Worm (Caenorhabditis elegans) whole organism, L1 larva: ENCODE data around the gene F32D8.12.

ENCODE experiments used
- Y116A8C.19 ChIP-seq: sonication (generic microtip); optimal IDR thresholded peaks from 2 replicates; lab custom pipeline; 2016; ENCODE audit warnings: missing compliant biosample characterization, missing genetic modification characterization, borderline replicate concordance
- aha-1 ChIP-seq: fragments of 150-350 bp; optimal IDR thresholded peaks from 2 replicates; lab custom pipeline; 2014; ENCODE audit warnings: missing biosample characterization, missing genetic modification characterization
- ama-1 ChIP-seq: fragments of 150-350 bp; optimal IDR thresholded peaks from 2 replicates; lab custom pipeline; 2014
- blmp-1 ChIP-seq: fragments of 150-350 bp; optimal IDR thresholded peaks from 2 replicates; lab custom pipeline; 2014; ENCODE audit warnings: missing biosample characterization, missing genetic modification characterization
- efl-1 ChIP-seq, 4 experiments: fragments of 150-350 bp; optimal IDR thresholded peaks in 3 of 4; peaks in 1 of 4; 1 replicate in 1 of 4; 2 replicates in 3 of 4; lab custom pipeline; 2014; ENCODE audit warnings: missing biosample characterization in 2 of 4, missing genetic modification characterization in 2 of 4, missing genetic modification reagents in 2 of 4
- elt-2 ChIP-seq: sonication (generic microtip); optimal IDR thresholded peaks from 2 replicates; lab custom pipeline; 2016; ENCODE audit warnings: missing genetic modification characterization, mild to moderate bottlenecking, inconsistent platforms, missing compliant biosample characterization, missing genetic modification reagents
- elt-3 ChIP-seq, 6 experiments: fragments of 150-350 bp in 1 of 6; sonication (generic microtip); optimal IDR thresholded peaks; 2 replicates each; lab custom pipeline; 2017 to 2018; ENCODE audit warnings: missing biosample characterization in 6 of 6, missing genetic modification characterization in 6 of 6, inconsistent platforms in 1 of 6
- fos-1 ChIP-seq: fragments of 150-350 bp; optimal IDR thresholded peaks from 2 replicates; lab custom pipeline; 2014; ENCODE audit warnings: missing biosample characterization, missing genetic modification characterization
- grh-1 ChIP-seq: fragments of 200-800 bp; sonication (Bioruptor generic); IDR thresholded peaks from 2 replicates; pipeline ENCODE4 v1.3.6; 2022; ENCODE audit warnings: missing genetic modification reagents, missing genetic modification characterization, missing compliant biosample characterization
- hlh-17 ChIP-seq: fragments of 200-800 bp; sonication (Bioruptor generic); optimal IDR thresholded peaks from 2 replicates; lab custom pipeline; 2018; ENCODE audit warnings: missing genetic modification characterization, mild to moderate bottlenecking, missing compliant biosample characterization, moderate library complexity, borderline replicate concordance
- lin-13 ChIP-seq: fragments of 150-350 bp; optimal IDR thresholded peaks from 2 replicates; lab custom pipeline; 2014; ENCODE audit warnings: missing biosample characterization, missing genetic modification reagents, missing genetic modification characterization
- lin-14 ChIP-seq: fragments of 200-800 bp; sonication (Bioruptor generic); optimal IDR thresholded peaks from 2 replicates; lab custom pipeline; 2018; ENCODE audit warnings: mild to moderate bottlenecking, missing genetic modification characterization, moderate library complexity, missing compliant biosample characterization
- lsy-2 ChIP-seq, 2 experiments: fragments of 150-350 bp; optimal IDR thresholded peaks; 2 replicates each; lab custom pipeline; 2014; ENCODE audit warnings: missing biosample characterization in 2 of 2, missing genetic modification characterization in 2 of 2
- mab-9 ChIP-seq: fragments of 200-800 bp; sonication (Bioruptor generic); IDR thresholded peaks from 2 replicates; pipeline ENCODE4 v1.3.6; 2022; ENCODE audit warnings: missing genetic modification reagents, missing genetic modification characterization, missing compliant biosample characterization
- mdl-1 ChIP-seq, 2 experiments: fragments of 150-350 bp; optimal IDR thresholded peaks; 2 replicates each; lab custom pipeline; 2014 to 2017; ENCODE audit warnings: missing biosample characterization in 2 of 2, missing genetic modification characterization in 2 of 2, inconsistent platforms in 1 of 2
- nhr-12 ChIP-seq: sonication (generic microtip); optimal IDR thresholded peaks from 2 replicates; lab custom pipeline; 2017; ENCODE audit warnings: missing biosample characterization, missing genetic modification characterization
- nhr-19 ChIP-seq: fragments of 200-800 bp; sonication (Bioruptor generic); conservative IDR thresholded peaks from 2 replicates; pipeline ENCODE4 v1.3.6; 2022; ENCODE audit warnings: missing genetic modification characterization, missing compliant biosample characterization
- nhr-20 ChIP-seq: sonication (generic microtip); optimal IDR thresholded peaks from 2 replicates; lab custom pipeline; 2016; ENCODE audit warnings: mild to moderate bottlenecking, missing genetic modification characterization, missing compliant biosample characterization
- nhr-28 ChIP-seq: fragments of 150-350 bp; optimal IDR thresholded peaks from 2 replicates; lab custom pipeline; 2014; ENCODE audit warnings: missing biosample characterization, missing genetic modification characterization
- nhr-71 ChIP-seq: sonication (generic microtip); optimal IDR thresholded peaks from 2 replicates; lab custom pipeline; 2016; ENCODE audit warnings: mild to moderate bottlenecking, missing genetic modification characterization, moderate library complexity, missing compliant biosample characterization
- nhr-85 ChIP-seq: sonication (generic microtip); peaks from one replicate; lab custom pipeline; 2016; ENCODE audit warnings: missing genetic modification characterization, inconsistent platforms, missing compliant biosample characterization
- nhr-90 ChIP-seq: sonication (generic microtip); optimal IDR thresholded peaks from 2 replicates; lab custom pipeline; 2016; ENCODE audit warnings: mild to moderate bottlenecking, missing genetic modification characterization, missing compliant biosample characterization; ENCODE audit not compliant: poor library complexity
- sup-37 ChIP-seq: fragments of 200-800 bp; sonication (Bioruptor generic); optimal IDR thresholded peaks from 2 replicates; lab custom pipeline; 2018; ENCODE audit warnings: mild to moderate bottlenecking, missing genetic modification characterization, missing compliant biosample characterization
- unc-62 ChIP-seq: fragments of 150-350 bp; optimal IDR thresholded peaks from 2 replicates; lab custom pipeline; 2014; ENCODE audit warnings: missing biosample characterization, missing genetic modification reagents, missing genetic modification characterization
- xbp-1 ChIP-seq: sonication (generic microtip); optimal IDR thresholded peaks from 2 replicates; lab custom pipeline; 2016; ENCODE audit warnings: missing genetic modification characterization, missing compliant biosample characterization
- ztf-4 ChIP-seq: fragments of 150-350 bp; optimal IDR thresholded peaks from 2 replicates; lab custom pipeline; 2014; ENCODE audit warnings: missing biosample characterization, missing genetic modification characterization

The F32D8.12 gene

DNA sequence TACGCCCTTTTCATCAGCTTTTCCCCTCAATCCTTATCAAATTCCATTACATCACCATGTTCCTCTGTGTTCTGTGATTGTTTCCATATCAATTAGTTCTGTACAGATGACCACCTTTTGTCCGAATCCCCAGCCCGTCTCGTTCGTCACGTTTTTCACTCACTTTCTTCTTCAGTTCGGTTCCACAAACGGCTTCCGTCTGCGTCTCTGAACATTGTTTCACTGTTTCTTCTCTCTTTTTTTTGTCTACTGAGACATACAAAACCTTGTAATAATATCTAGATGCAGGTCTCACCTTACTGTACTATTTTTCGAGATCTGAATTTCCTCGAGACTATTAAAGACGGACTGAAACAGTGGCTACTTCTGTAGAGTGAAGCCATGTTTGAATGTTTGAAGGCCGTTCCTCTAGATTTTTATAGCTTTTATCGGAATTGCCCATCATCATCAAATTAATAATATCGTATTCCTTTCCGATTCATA is 4.4 kb downstream of the F32D8.12 start, which contains the start of gene F32D8.3:
F32D8.3 (plus strand) TSS at position 433 of the 483 bp plus-strand sequence.
- TF ChIP-seq ama-1 (lab: Kevin White, UChicago), result no peak
- peak; percentile 98 for TF ChIP-seq blmp-1 (tag; lab: Kevin White, UChicago)
- TF ChIP-seq lin-14 (GFP tag; lab: Kevin White, UChicago), result peak; percentile 46
- peak in 1 of 6 experiments; percentile 36 for TF ChIP-seq elt-3 (tag; optimal IDR thresholded peaks at IDR 0.05; lab: Kevin White, UChicago)
- no peak for TF ChIP-seq efl-1 (optimal IDR thresholded peaks at IDR 0.05; lab: Kevin White, UChicago)
- TF ChIP-seq efl-1 (GFP tag; optimal IDR thresholded peaks at IDR 0.05 in 1 of 2; lab: Kevin White, UChicago), result no peak
- TF ChIP-seq, all 84 proteins: peak for 3

DNA sequence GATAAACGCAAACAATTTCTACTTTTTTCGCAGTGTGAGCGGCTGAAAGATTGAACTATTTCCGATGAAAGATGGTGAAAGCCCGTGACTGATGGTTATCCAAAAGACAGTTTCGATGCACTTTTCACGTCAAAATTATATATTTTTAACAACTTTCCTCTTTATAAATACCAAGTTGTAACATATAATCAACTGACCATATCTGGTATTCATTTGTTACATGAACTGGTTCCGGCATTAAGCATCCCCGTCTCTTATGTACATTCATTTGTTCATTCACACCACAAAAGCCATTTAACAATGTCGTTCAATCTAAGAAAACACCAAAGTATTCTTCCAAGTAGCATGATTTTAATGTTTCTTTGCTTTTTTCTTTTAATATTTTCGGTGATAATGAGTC is 7.3 kb downstream of the F32D8.12 start, which contains the start of gene F32D8.2:
F32D8.2 (plus strand) TSS at position 301 of the 400 bp plus-strand sequence.
- TF ChIP-seq mab-9 (GFP tag; lab: Robert Waterston, UW) (no peak), fos-1 (no peak), lin-13 (GFP tag; lab: Kevin White, UChicago) (no peak), nhr-28 (tag; lab: Kevin White, UChicago) (no peak), lsy-2 (tag; optimal IDR thresholded peaks at IDR 0.05; lab: Kevin White, UChicago) (no peak), unc-62 (GFP tag; lab: Kevin White, UChicago) (no peak)
- TF ChIP-seq, all 84 proteins: peak for 0

DNA sequence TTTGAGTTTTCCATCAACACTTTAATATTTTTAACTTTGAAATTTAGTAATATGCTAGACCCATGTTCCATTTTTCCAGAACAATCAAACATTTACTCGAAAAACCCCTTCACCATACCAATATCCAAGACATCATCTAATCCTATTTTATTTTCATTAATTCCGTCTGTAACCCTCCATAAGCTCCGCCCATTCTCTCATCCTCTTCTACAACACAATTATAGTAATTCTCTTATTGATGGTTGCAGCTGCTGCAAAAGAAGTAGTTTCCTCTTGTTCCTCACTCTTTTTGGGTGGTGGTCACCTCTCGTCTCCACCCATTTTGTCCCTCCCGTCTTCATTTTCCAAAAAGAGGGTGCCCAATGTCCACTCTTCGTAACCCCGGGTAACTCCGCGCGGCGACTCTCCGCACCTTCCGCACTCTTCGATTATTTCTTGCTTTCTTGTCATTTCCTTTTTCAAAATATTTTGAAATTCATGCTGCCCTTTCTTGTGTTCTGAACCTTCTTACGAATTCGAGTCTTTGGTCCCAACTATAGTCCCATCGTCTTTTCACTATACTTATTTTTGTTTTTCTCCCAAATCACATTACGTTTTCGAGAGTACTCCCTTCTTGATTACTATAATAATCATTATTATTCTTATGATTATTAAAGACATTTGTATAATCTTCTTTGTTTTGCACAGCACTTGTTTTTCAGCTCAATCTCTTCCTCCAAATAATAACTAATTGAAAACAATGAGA is 10.5 kb downstream of the F32D8.12 start, which contains the start of gene F32D8.1:
F32D8.1 (plus strand) TSS at position 695 of the 745 bp plus-strand sequence.
- peak; percentile 2 for TF ChIP-seq lin-14 (GFP tag; lab: Kevin White, UChicago)
- no peak for TF ChIP-seq grh-1 (GFP tag; lab: Robert Waterston, UW)

DNA sequence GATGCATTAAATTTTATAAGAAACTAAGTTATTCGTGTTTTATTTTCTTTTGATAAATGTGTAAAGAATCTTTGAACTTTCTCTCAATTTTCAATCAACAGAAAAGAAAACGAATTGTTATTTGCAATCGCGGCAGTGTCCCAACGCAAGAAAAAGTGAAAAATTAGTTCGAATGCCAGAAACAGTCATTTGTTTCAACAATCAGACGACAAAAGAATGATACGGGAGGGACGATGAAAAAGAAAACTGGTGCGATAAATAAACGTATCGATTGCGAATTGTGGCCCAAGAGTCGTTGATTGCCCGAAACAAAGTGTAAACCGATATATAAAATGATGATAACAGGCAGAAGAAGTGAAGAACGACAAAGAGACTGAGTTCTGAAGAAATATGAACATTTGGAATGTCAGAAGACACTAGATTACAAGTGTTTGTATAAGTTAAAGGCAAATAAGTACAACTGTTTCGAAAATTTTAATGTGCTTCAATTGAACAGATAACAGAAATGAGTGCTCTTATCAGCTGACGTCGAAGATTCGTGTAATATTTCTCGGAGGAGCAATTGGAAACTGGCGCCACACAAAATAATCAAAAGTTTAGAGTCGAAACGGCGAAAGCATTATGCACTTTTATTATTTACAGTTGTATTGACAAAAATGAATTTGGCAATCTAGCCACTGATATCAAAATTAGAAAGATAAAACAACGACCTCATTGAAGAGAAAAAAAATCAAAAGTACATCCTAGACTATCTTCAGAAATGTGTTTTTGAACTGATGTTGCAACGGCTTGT is 12.8 kb downstream of the F32D8.12 start:
- TF ChIP-seq mdl-1 (tag; optimal IDR thresholded peaks at IDR 0.05; lab: Kevin White, UChicago), result peak in 1 of 2 experiments; percentile 32
- TF ChIP-seq Y116A8C.19 (tag; lab: Kevin White, UChicago), result no peak
- peak; percentile 51 for TF ChIP-seq nhr-20 (tag; lab: Kevin White, UChicago)
- peak; percentile 96 for TF ChIP-seq blmp-1 (tag; lab: Kevin White, UChicago)
- no peak for TF ChIP-seq sup-37 (GFP tag; lab: Kevin White, UChicago)
- no peak for TF ChIP-seq ztf-4 (tag; lab: Kevin White, UChicago)
- TF ChIP-seq nhr-85 (tag; lab: Kevin White, UChicago), result peak; percentile 73
- peak; percentile 90 for TF ChIP-seq elt-2 (tag; lab: Kevin White, UChicago)
- TF ChIP-seq nhr-90 (tag; lab: Kevin White, UChicago), result no peak
- peak in 1 of 6 experiments; percentile 57 for TF ChIP-seq elt-3 (tag; optimal IDR thresholded peaks at IDR 0.05; lab: Kevin White, UChicago)
- TF ChIP-seq lsy-2 (tag; optimal IDR thresholded peaks at IDR 0.05; lab: Kevin White, UChicago), result peak in 1 of 2 experiments; percentile 0
- peak; percentile 2 for TF ChIP-seq fos-1
- no peak for TF ChIP-seq aha-1 (tag; lab: Kevin White, UChicago)
- peak; percentile 39 for TF ChIP-seq lin-14 (GFP tag; lab: Kevin White, UChicago)
- TF ChIP-seq nhr-12 (tag; lab: Kevin White, UChicago), result no peak

DNA sequence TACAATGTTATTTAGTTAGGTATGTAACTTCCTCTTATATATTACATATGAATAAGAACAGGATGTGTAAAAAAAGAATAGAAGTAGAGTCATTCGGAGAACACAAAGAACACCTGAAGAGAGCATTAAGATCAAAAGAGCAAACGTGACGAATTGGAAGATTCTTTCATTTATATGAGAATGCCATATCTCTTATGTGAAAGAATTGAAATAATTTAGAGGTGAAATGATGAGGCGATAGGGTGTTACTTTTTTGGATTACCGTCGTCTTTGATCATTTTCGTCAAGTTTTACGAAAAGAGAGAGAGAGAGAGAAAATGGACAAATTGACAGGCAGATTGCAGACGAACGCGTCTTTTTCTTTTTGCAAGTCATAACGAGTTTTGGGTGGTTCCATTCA is 14.3 kb downstream of the F32D8.12 start:
- peak; percentile 29 for TF ChIP-seq blmp-1 (tag; lab: Kevin White, UChicago)
- TF ChIP-seq hlh-17 (GFP tag; lab: Kevin White, UChicago), result no peak
- TF ChIP-seq xbp-1 (tag; lab: Kevin White, UChicago), result no peak
- 0 out of 2 replicates have a peak, but pooled peaks have one; percentile 26 for TF ChIP-seq nhr-19
- TF ChIP-seq lin-14 (GFP tag; lab: Kevin White, UChicago), result peak; percentile 28
- peak; percentile 22 for TF ChIP-seq nhr-71
- peak; percentile 54 for TF ChIP-seq nhr-85 (tag; lab: Kevin White, UChicago)
